Worm (Caenorhabditis elegans) whole organism, early embryonic: ENCODE measurements around the gene B0334.5.

Source experiments
- B0310.2 ChIP-seq: sonication (generic microtip); optimal IDR thresholded peaks from 2 replicates; lab custom pipeline; 2016; ENCODE audit warnings: mild to moderate bottlenecking, missing genetic modification characterization, missing compliant biosample characterization
- aly-1 ChIP-seq: sonication (generic microtip); optimal IDR thresholded peaks from 2 replicates; lab custom pipeline; 2016; ENCODE audit warnings: missing genetic modification characterization, missing compliant biosample characterization
- ama-1 ChIP-seq: fragments of 150-350 bp; optimal IDR thresholded peaks from 2 replicates; lab custom pipeline; 2014
- ceh-13 ChIP-seq: fragments of 200-800 bp; sonication (Bioruptor generic); optimal IDR thresholded peaks from 2 replicates; lab custom pipeline; 2018; ENCODE audit warnings: mild to moderate bottlenecking, missing genetic modification characterization, missing compliant biosample characterization
- hmbx-1 ChIP-seq: sonication (generic microtip); optimal IDR thresholded peaks from 2 replicates; lab custom pipeline; 2016; ENCODE audit warnings: mild to moderate bottlenecking, missing genetic modification characterization, missing compliant biosample characterization
- scrt-1 ChIP-seq: fragments of 200-800 bp; sonication (Bioruptor generic); IDR thresholded peaks from 2 replicates; pipeline ENCODE4 v1.3.6; 2022; ENCODE audit warnings: missing genetic modification characterization, missing compliant biosample characterization

DNA sequence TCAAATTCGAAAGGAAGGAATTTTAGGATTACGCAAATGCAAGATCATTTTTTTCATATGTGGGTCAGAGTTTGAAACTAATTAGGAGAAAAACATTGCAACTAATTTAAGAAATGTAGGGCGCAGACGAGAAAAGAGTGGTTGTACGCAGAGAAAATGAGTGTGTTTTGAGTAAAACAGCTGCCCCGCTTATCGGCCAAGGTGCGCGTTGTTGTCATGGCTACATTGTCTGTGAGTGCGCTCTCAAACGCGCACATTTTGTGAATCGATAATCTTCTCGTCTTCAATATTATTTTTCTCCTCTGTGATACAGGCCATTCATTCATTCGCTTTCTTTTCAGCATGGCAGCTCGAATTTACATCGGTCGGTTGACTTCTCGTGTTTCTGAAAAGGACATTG, 43.8 kb upstream of the B0334.5 start:
- no peak for TF ChIP-seq hmbx-1 (tag; lab: Kevin White, UChicago)
- TF ChIP-seq ceh-13 (GFP tag; lab: Kevin White, UChicago): no peak
- TF ChIP-seq ama-1 (lab: Kevin White, UChicago): no peak
- TF ChIP-seq B0310.2: no peak
- TF ChIP-seq aly-1 (tag; lab: Kevin White, UChicago): no peak
- no peak for TF ChIP-seq scrt-1 (GFP tag; lab: Robert Waterston, UW)
